Fruit fly (Drosophila melanogaster): Measurements from ENCODE around the gene Cp19.

Gene Cp19

dm6 chr3L:8700643-8701208 lies 28.9 kb upstream of the Cp19 start (continued):
- TF ChIP-seq ttk (GFP tag; IDR thresholded peaks at IDR 0.05): peak; percentile 29; the same call in 1 of the 2 replicates
- no peak for TF ChIP-seq sr (GFP tag; IDR thresholded peaks at IDR 0.05)
- TF ChIP-seq CG6683 (GFP tag; optimal IDR thresholded peaks at IDR 0.05): peak; percentile 55
- TF ChIP-seq yki (optimal IDR thresholded peaks at IDR 0.05): no peak
- TF ChIP-seq CrebB (tag; optimal IDR thresholded peaks at IDR 0.05): peak; percentile 34
- peak; percentile 38 for TF ChIP-seq CG30020 (tag; optimal IDR thresholded peaks at IDR 0.05)
- TF ChIP-seq schlank (tag; optimal IDR thresholded peaks at IDR 0.05): peak; percentile 10
- peak; percentile 34 for TF ChIP-seq CG15073 (GFP tag; optimal IDR thresholded peaks at IDR 0.05)
- peak; percentile 76; the same call in 2 of the 3 replicates for TF ChIP-seq otp (GFP tag; IDR thresholded peaks at IDR 0.05)
- peak; percentile 74 for TF ChIP-seq Dip3 (GFP tag; optimal IDR thresholded peaks at IDR 0.05)
- peak; percentile 55 for TF ChIP-seq MBD-R2 (GFP tag; IDR thresholded peaks at IDR 0.05)
- peak; percentile 77 for TF ChIP-seq phol (tag; optimal IDR thresholded peaks at IDR 0.05)
- TF ChIP-seq Gsc (GFP tag; IDR thresholded peaks at IDR 0.05): 0 out of 2 replicates have a peak, but pooled peaks have one; percentile 24
- TF ChIP-seq dm (GFP tag; optimal IDR thresholded peaks at IDR 0.05): peak; percentile 44
- peak; percentile 58 for TF ChIP-seq CG6254 (GFP tag; optimal IDR thresholded peaks at IDR 0.05)
- TF ChIP-seq CG11560 (tag; IDR thresholded peaks at IDR 0.05): peak; percentile 63; the same call in 2 of the 3 replicates
- no peak for TF ChIP-seq CG16813 (GFP tag; IDR thresholded peaks at IDR 0.05; ENCODE audit: partially characterized antibody)
- TF ChIP-seq grau (tag; optimal IDR thresholded peaks at IDR 0.05): peak; percentile 88
- TF ChIP-seq jigr1 (GFP tag; IDR thresholded peaks at IDR 0.05): peak; percentile 74; the same call in 1 of the 3 replicates
- no peak for TF ChIP-seq CG9797 (GFP tag; optimal IDR thresholded peaks at IDR 0.05)
- TF ChIP-seq caup (GFP tag; optimal IDR thresholded peaks at IDR 0.05; ENCODE audit: severe bottlenecking): peak; percentile 75
- peak; percentile 74 for TF ChIP-seq her (GFP tag; optimal IDR thresholded peaks at IDR 0.05)
- peak; percentile 85 for TF ChIP-seq fu2 (GFP tag; optimal IDR thresholded peaks at IDR 0.05)
- no peak for TF ChIP-seq HLHmδ (GFP tag; optimal IDR thresholded peaks at IDR 0.05)
- TF ChIP-seq h (optimal IDR thresholded peaks at IDR 0.05): no peak
- TF ChIP-seq lola (GFP tag; optimal IDR thresholded peaks at IDR 0.05): peak in 1 of 3 experiments; percentile 67
- peak; percentile 4 for TF ChIP-seq MESR4 (GFP tag; optimal IDR thresholded peaks at IDR 0.05)
- TF ChIP-seq seq (GFP tag; IDR thresholded peaks at IDR 0.05): 0 out of 2 replicates have a peak, but pooled peaks have one; percentile 34
- TF ChIP-seq CG32772 (GFP tag; IDR thresholded peaks at IDR 0.05): peak; percentile 63
- peak; percentile 31 for TF ChIP-seq CG1529 (GFP tag; optimal IDR thresholded peaks at IDR 0.05)
- peak; percentile 83 for TF ChIP-seq unpg (GFP tag; optimal IDR thresholded peaks at IDR 0.05)
- no peak for TF ChIP-seq CG15479 (GFP tag; optimal IDR thresholded peaks at IDR 0.05)
- TF ChIP-seq sc (optimal IDR thresholded peaks at IDR 0.05): no peak
- TF ChIP-seq sc (GFP tag; optimal IDR thresholded peaks at IDR 0.05): no peak
- peak; percentile 35 for TF ChIP-seq zen (tag; optimal IDR thresholded peaks at IDR 0.05)
- peak; percentile 57; the same call in 1 of the 2 replicates for TF ChIP-seq toy (GFP tag; IDR thresholded peaks at IDR 0.05)
- TF ChIP-seq CG17802 (tag; optimal IDR thresholded peaks at IDR 0.05): peak; percentile 23
- peak; percentile 77 for TF ChIP-seq exex (tag; optimal IDR thresholded peaks at IDR 0.05)
- TF ChIP-seq CG7372 (GFP tag; IDR thresholded peaks at IDR 0.05): peak; percentile 52
- TF ChIP-seq CG12155 (GFP tag; optimal IDR thresholded peaks at IDR 0.05): peak; percentile 80
- peak; percentile 57; the same call in 2 of the 3 replicates for TF ChIP-seq B-H1 (GFP tag; IDR thresholded peaks at IDR 0.05)
- peak; percentile 88 for TF ChIP-seq Ptx1 (GFP tag; IDR thresholded peaks at IDR 0.05)
- peak; percentile 31 for TF ChIP-seq CG12071 (GFP tag; optimal IDR thresholded peaks at IDR 0.05)
- TF ChIP-seq CG18599 (GFP tag; optimal IDR thresholded peaks at IDR 0.05): peak; percentile 90
- peak; percentile 76 for TF ChIP-seq Six4 (GFP tag; optimal IDR thresholded peaks at IDR 0.05)
- peak; percentile 73 for TF ChIP-seq jing (GFP tag; optimal IDR thresholded peaks at IDR 0.05)
- TF ChIP-seq NK7.1 (GFP tag; optimal IDR thresholded peaks at IDR 0.05): peak; percentile 49
- peak; percentile 73 for TF ChIP-seq fd3F (GFP tag; optimal IDR thresholded peaks at IDR 0.05)
- peak; percentile 48; the same call in 1 of the 2 replicates for TF ChIP-seq gsb (GFP tag; IDR thresholded peaks at IDR 0.05)
- peak; percentile 82 for TF ChIP-seq Xbp1 (GFP tag; optimal IDR thresholded peaks at IDR 0.05)
